Fruit fly (Drosophila melanogaster) whole organism, embryonic: ENCODE data around the gene RpL13.

ENCODE experiments used
- Awh ChIP-seq: fragments of 200-800 bp; sonication (Bioruptor generic); IDR thresholded peaks from 2 replicates; pipeline ENCODE4, ENCODE4 v1.3.6; 2022; ENCODE audit warnings: missing biosample characterization, missing genetic modification characterization
- CG10366 ChIP-seq: fragments of 200-800 bp; sonication (Bioruptor generic); IDR thresholded peaks from 2 replicates; pipeline ENCODE4 v1.3.6; 2022; ENCODE audit warnings: missing biosample characterization, missing genetic modification characterization
- CG10543 ChIP-seq: fragments of 200-800 bp; sonication (Bioruptor generic); optimal IDR thresholded peaks from 3 replicates; lab custom pipeline; 2017; ENCODE audit warnings: missing biosample characterization, mild to moderate bottlenecking, missing genetic modification characterization, moderate library complexity
- CG11085 ChIP-seq: fragments of 200-800 bp; sonication (Bioruptor generic); IDR thresholded peaks from 2 replicates; pipeline ENCODE4 v1.3.6; 2022; ENCODE audit warnings: missing biosample characterization, missing genetic modification characterization
- CG11696 ChIP-seq: fragments of 200-800 bp; sonication (Bioruptor generic); IDR thresholded peaks from 2 replicates; pipeline ENCODE4 v1.3.6; 2022; ENCODE audit warnings: missing biosample characterization, missing genetic modification characterization
- CG12219 ChIP-seq: fragments of 200-800 bp; sonication (Bioruptor generic); optimal IDR thresholded peaks from 3 replicates; lab custom pipeline; 2018; ENCODE audit warnings: missing biosample characterization, mild to moderate bottlenecking, missing genetic modification characterization
- CG13123 ChIP-seq: fragments of 200-800 bp; sonication (Bioruptor generic); optimal IDR thresholded peaks from 2 replicates; lab custom pipeline; 2016; ENCODE audit warnings: missing biosample characterization, missing genetic modification characterization
- CG15696 ChIP-seq: fragments of 200-800 bp; sonication (Bioruptor generic); optimal IDR thresholded peaks from 2 replicates; lab custom pipeline; 2019; ENCODE audit warnings: missing biosample characterization, mild to moderate bottlenecking, missing genetic modification characterization, moderate library complexity
- CG1603 ChIP-seq: fragments of 200-800 bp; sonication (Bioruptor generic); optimal IDR thresholded peaks from 2 replicates; lab custom pipeline; 2019; ENCODE audit warnings: missing biosample characterization, mild to moderate bottlenecking, missing genetic modification characterization, moderate library complexity
- CG17568 ChIP-seq: fragments of 200-800 bp; sonication (Bioruptor generic); optimal IDR thresholded peaks from 2 replicates; lab custom pipeline; 2018; ENCODE audit warnings: missing biosample characterization, mild to moderate bottlenecking, missing genetic modification characterization, moderate library complexity
- CG42726 ChIP-seq: fragments of 200-800 bp; sonication (Bioruptor generic); IDR thresholded peaks from 2 replicates; pipeline ENCODE4 v1.3.6; 2022; ENCODE audit warnings: missing biosample characterization, missing genetic modification characterization; ENCODE audit not compliant: partially characterized antibody
- CG4854 ChIP-seq: fragments of 200-800 bp; sonication (Bioruptor generic); optimal IDR thresholded peaks from 2 replicates; lab custom pipeline; 2016; ENCODE audit warnings: missing biosample characterization, missing genetic modification characterization, inconsistent platforms
- CG5180 ChIP-seq: fragments of 200-800 bp; sonication (Bioruptor generic); optimal IDR thresholded peaks from 3 replicates; lab custom pipeline; 2017; ENCODE audit warnings: missing biosample characterization, missing genetic modification characterization, mild to moderate bottlenecking, moderate library complexity, missing genetic modification reagents
- CG6683 ChIP-seq: fragments of 200-800 bp; sonication (Bioruptor generic); optimal IDR thresholded peaks from 2 replicates; lab custom pipeline; 2017; ENCODE audit warnings: missing biosample characterization, mild to moderate bottlenecking, missing genetic modification characterization, missing genetic modification reagents
- CG6791 ChIP-seq: fragments of 200-800 bp; sonication (Bioruptor generic); IDR thresholded peaks from 3 replicates; pipeline ENCODE4 v1.3.6; 2022; ENCODE audit warnings: missing biosample characterization, missing genetic modification characterization; ENCODE audit not compliant: partially characterized antibody
- CG7357 ChIP-seq: fragments of 200-800 bp; sonication (Bioruptor generic); IDR thresholded peaks from 3 replicates; pipeline ENCODE4 v1.3.6; 2022; ENCODE audit warnings: missing biosample characterization, missing genetic modification characterization
- CG7745 ChIP-seq: fragments of 200-800 bp; sonication (Bioruptor generic); optimal IDR thresholded peaks from 2 replicates; lab custom pipeline; 2018; ENCODE audit warnings: missing biosample characterization, mild to moderate bottlenecking, missing genetic modification characterization, moderate library complexity
- CG7786 ChIP-seq: fragments of 200-800 bp; sonication (Bioruptor generic); optimal IDR thresholded peaks from 2 replicates; lab custom pipeline; 2016; ENCODE audit warnings: missing biosample characterization, missing genetic modification characterization
- CG7928 ChIP-seq: fragments of 200-800 bp; sonication (Bioruptor generic); optimal IDR thresholded peaks from 2 replicates; lab custom pipeline; 2017; ENCODE audit warnings: missing biosample characterization, mild to moderate bottlenecking, missing genetic modification characterization
- CG7963 ChIP-seq: fragments of 200-800 bp; sonication (Bioruptor generic); IDR thresholded peaks from 3 replicates; pipeline ENCODE4 v1.3.6; 2022; ENCODE audit warnings: missing biosample characterization, missing genetic modification characterization; ENCODE audit not compliant: partially characterized antibody
- CG9727 ChIP-seq: fragments of 200-800 bp; sonication (Bioruptor generic); optimal IDR thresholded peaks from 3 replicates; lab custom pipeline; 2017; ENCODE audit warnings: missing biosample characterization, mild to moderate bottlenecking, missing genetic modification characterization
- CG9797 ChIP-seq: fragments of 200-800 bp; sonication (Bioruptor generic); optimal IDR thresholded peaks from 3 replicates; lab custom pipeline; 2018; ENCODE audit warnings: missing biosample characterization, mild to moderate bottlenecking, missing genetic modification characterization
- CG9932 ChIP-seq: fragments of 200-800 bp; sonication (Bioruptor generic); IDR thresholded peaks from 2 replicates; pipeline ENCODE4 v1.3.6; 2022; ENCODE audit warnings: missing biosample characterization, missing genetic modification characterization
- CTCF ChIP-seq: fragments of 200-800 bp; sonication (Bioruptor generic); optimal IDR thresholded peaks from 2 replicates; lab custom pipeline; 2017; ENCODE audit warnings: missing biosample characterization, mild to moderate bottlenecking, missing genetic modification characterization, moderate library complexity
- Chrac-16 ChIP-seq: fragments of 200-800 bp; sonication (Bioruptor generic); optimal IDR thresholded peaks from 3 replicates; lab custom pipeline; 2016; ENCODE audit warnings: missing biosample characterization, missing genetic modification characterization
- Eip74EF ChIP-seq, 2 experiments: fragments of 200-800 bp in 1 of 2; fragments of >200 bp in 1 of 2; sonication (Bioruptor generic) in 1 of 2; optimal IDR thresholded peaks; 2 replicates each; lab custom pipeline; 2017 to 2019; ENCODE audit warnings: missing biosample characterization in 2 of 2, missing genetic modification characterization in 2 of 2, mild to moderate bottlenecking in 1 of 2, moderate library complexity in 1 of 2
- HLH54F ChIP-seq: fragments of 200-800 bp; sonication (Bioruptor generic); optimal IDR thresholded peaks from 3 replicates; lab custom pipeline; 2016; ENCODE audit warnings: missing biosample characterization, missing genetic modification characterization
- HLHmδ ChIP-seq: fragments of 200-800 bp; sonication (Bioruptor generic); optimal IDR thresholded peaks from 2 replicates; lab custom pipeline; 2018; ENCODE audit warnings: missing biosample characterization, mild to moderate bottlenecking, missing genetic modification characterization, moderate library complexity
- Hand ChIP-seq: fragments of 200-800 bp; sonication (Bioruptor generic); optimal IDR thresholded peaks from 2 replicates; lab custom pipeline; 2017; ENCODE audit warnings: mild to moderate bottlenecking, missing biosample characterization, missing genetic modification reagents, missing genetic modification characterization
- MESR4 ChIP-seq: fragments of 200-800 bp; sonication (Bioruptor generic); optimal IDR thresholded peaks from 2 replicates; lab custom pipeline; 2018; ENCODE audit warnings: missing biosample characterization, mild to moderate bottlenecking, missing genetic modification characterization, moderate library complexity
- Max ChIP-seq: fragments of 200-800 bp; sonication (Bioruptor generic); optimal IDR thresholded peaks from 2 replicates; lab custom pipeline; 2016; ENCODE audit warnings: missing biosample characterization, mild to moderate bottlenecking, missing genetic modification characterization
- Mes4 ChIP-seq: fragments of 200-800 bp; sonication (Bioruptor generic); optimal IDR thresholded peaks from 2 replicates; lab custom pipeline; 2016; ENCODE audit warnings: missing biosample characterization, missing genetic modification characterization
- Rx ChIP-seq: fragments of 200-800 bp; sonication (Bioruptor generic); IDR thresholded peaks from 2 replicates; pipeline ENCODE4 v1.3.6; 2022; ENCODE audit warnings: missing biosample characterization, missing genetic modification characterization
- Spps ChIP-seq: fragments of 200-800 bp; sonication (Bioruptor generic); optimal IDR thresholded peaks from 2 replicates; lab custom pipeline; 2018; ENCODE audit warnings: missing biosample characterization, mild to moderate bottlenecking, missing genetic modification characterization
- TFAM ChIP-seq: fragments of 200-800 bp; sonication (Bioruptor generic); optimal IDR thresholded peaks from 2 replicates; lab custom pipeline; 2017; ENCODE audit warnings: missing biosample characterization, missing genetic modification characterization, inconsistent platforms
- Xrp1 ChIP-seq: fragments of 200-800 bp; sonication (Bioruptor generic); IDR thresholded peaks from 2 replicates; pipeline ENCODE4 v1.3.6; 2022; ENCODE audit warnings: missing biosample characterization, missing genetic modification characterization
- al ChIP-seq: fragments of 200-800 bp; sonication (Bioruptor generic); IDR thresholded peaks from 2 replicates; pipeline ENCODE4 v1.3.6; 2022; ENCODE audit warnings: missing biosample characterization, missing genetic modification characterization
- ato ChIP-seq: fragments of 200-800 bp; sonication (Bioruptor generic); IDR thresholded peaks from 2 replicates; pipeline ENCODE4 v1.3.6; 2022; ENCODE audit warnings: missing biosample characterization, missing genetic modification characterization; ENCODE audit not compliant: partially characterized antibody
- chm ChIP-seq: fragments of 200-800 bp; sonication (Bioruptor generic); IDR thresholded peaks from 2 replicates; pipeline ENCODE4 v1.3.6; 2022; ENCODE audit warnings: missing biosample characterization, missing genetic modification characterization
- dati ChIP-seq: fragments of 200-800 bp; sonication (Bioruptor generic); IDR thresholded peaks from 2 replicates; pipeline ENCODE4 v1.3.6; 2022; ENCODE audit warnings: missing biosample characterization, missing genetic modification characterization
- gsb ChIP-seq: fragments of 200-800 bp; sonication (Bioruptor generic); IDR thresholded peaks from 2 replicates; pipeline ENCODE4 v1.3.6; 2022; ENCODE audit warnings: missing biosample characterization, missing genetic modification characterization
- hb ChIP-seq: fragments of 200-800 bp; sonication (Bioruptor generic); IDR thresholded peaks from 3 replicates; pipeline ENCODE4 v1.3.6; 2022; ENCODE audit warnings: missing biosample characterization, missing genetic modification characterization; ENCODE audit not compliant: partially characterized antibody
- ind ChIP-seq: fragments of 200-800 bp; sonication (Bioruptor generic); optimal IDR thresholded peaks from 3 replicates; lab custom pipeline; 2016; ENCODE audit warnings: missing biosample characterization, missing genetic modification characterization
- lilli ChIP-seq: fragments of 200-800 bp; sonication (Bioruptor generic); optimal IDR thresholded peaks from 3 replicates; lab custom pipeline; 2016; ENCODE audit warnings: missing biosample characterization, missing genetic modification characterization
- mld ChIP-seq: fragments of 200-800 bp; sonication (Bioruptor generic); IDR thresholded peaks from 3 replicates; pipeline ENCODE4 v1.3.6; 2022; ENCODE audit warnings: missing biosample characterization, missing genetic modification characterization; ENCODE audit not compliant: partially characterized antibody
- ro ChIP-seq: fragments of 200-800 bp; sonication (Bioruptor generic); IDR thresholded peaks from 2 replicates; pipeline ENCODE4 v1.3.6; 2022; ENCODE audit warnings: missing biosample characterization, missing genetic modification characterization
- schlank ChIP-seq: fragments of 200-800 bp; sonication (Bioruptor generic); optimal IDR thresholded peaks from 2 replicates; lab custom pipeline; 2018; ENCODE audit warnings: missing biosample characterization, mild to moderate bottlenecking, missing genetic modification characterization
- scrt ChIP-seq: fragments of 200-800 bp; sonication (Bioruptor generic); optimal IDR thresholded peaks from 2 replicates; lab custom pipeline; 2018; ENCODE audit warnings: missing biosample characterization, mild to moderate bottlenecking, missing genetic modification characterization, moderate library complexity
- stc ChIP-seq: fragments of 200-800 bp; sonication (Bioruptor generic); IDR thresholded peaks from 2 replicates; pipeline ENCODE4 v1.3.6; 2022; ENCODE audit warnings: missing biosample characterization, missing genetic modification characterization
- zfh1 ChIP-seq: fragments of 200-800 bp; sonication (Bioruptor generic); IDR thresholded peaks from 3 replicates; pipeline ENCODE4 v1.3.6; 2022; ENCODE audit warnings: missing biosample characterization, missing genetic modification characterization

Gene RpL13

dm6 chr2L:10003593-10003992, 36.5 kb downstream of the RpL13 start, which contains the start of gene Ndf (continued):
- peak; percentile 56 for TF ChIP-seq CG9797 (GFP tag; lab: Kevin White, UChicago)
- TF ChIP-seq dati (GFP tag; lab: Robert Waterston, UW) = no peak
- TF ChIP-seq CTCF (GFP tag; lab: Kevin White, UChicago) = no peak
- peak; percentile 56 for TF ChIP-seq CG10543 (GFP tag; lab: Kevin White, UChicago)
- TF ChIP-seq CG9727 (GFP tag; lab: Kevin White, UChicago) = peak; percentile 46
- no peak for TF ChIP-seq CG17568 (GFP tag; lab: Kevin White, UChicago)
- TF ChIP-seq schlank (tag; lab: Kevin White, UChicago) = peak; percentile 18
- peak; percentile 57 for TF ChIP-seq CG10366 (GFP tag; lab: Robert Waterston, UW)
- TF ChIP-seq Rx (GFP tag; lab: Robert Waterston, UW) = peak; percentile 64
- TF ChIP-seq ro (GFP tag; lab: Robert Waterston, UW) = no peak
- peak; percentile 59 for TF ChIP-seq CG7786 (GFP tag; lab: Kevin White, UChicago)
- TF ChIP-seq CG13123 (GFP tag; lab: Kevin White, UChicago) = peak; percentile 3
- peak; percentile 66 for TF ChIP-seq ind (GFP tag; lab: Kevin White, UChicago)
- TF ChIP-seq CG7963 = peak; percentile 60; the same call in 2 of the 3 replicates
- TF ChIP-seq CG9932 (GFP tag; lab: Robert Waterston, UW) = peak; percentile 87
- TF ChIP-seq mld = peak; percentile 63; the same call in 1 of the 3 replicates
- TF ChIP-seq Awh (GFP tag; lab: Robert Waterston, UW) = 0 out of 2 replicates have a peak, but pooled peaks have one; percentile 8
- TF ChIP-seq CG11085 (GFP tag; lab: Robert Waterston, UW) = peak; percentile 67
- TF ChIP-seq Eip74EF (GFP tag; optimal IDR thresholded peaks at IDR 0.05; lab: Kevin White, UChicago) = no peak
- no peak for TF ChIP-seq Hand (GFP tag; lab: Kevin White, UChicago)
- TF ChIP-seq scrt (GFP tag; lab: Kevin White, UChicago) = peak; percentile 26
- peak; percentile 64 for TF ChIP-seq MESR4 (GFP tag; lab: Kevin White, UChicago)
- peak; percentile 24 for TF ChIP-seq Mes4
- TF ChIP-seq CG6683 (GFP tag; lab: Kevin White, UChicago) = peak; percentile 9
- peak; percentile 84 for TF ChIP-seq CG1603 (tag; lab: Kevin White, UChicago)
- peak; percentile 70 for TF ChIP-seq lilli (GFP tag; lab: Kevin White, UChicago)
- no peak for TF ChIP-seq gsb
- peak; percentile 73 for TF ChIP-seq HLHmδ
- TF ChIP-seq CG42726 = peak; percentile 89
- TF ChIP-seq Chrac-16 = peak; percentile 61
- peak; percentile 41 for TF ChIP-seq CG4854 (GFP tag; lab: Kevin White, UChicago)
- peak; percentile 28 for TF ChIP-seq CG7745 (tag; lab: Kevin White, UChicago)
- no peak for TF ChIP-seq TFAM
- TF ChIP-seq Xrp1 (GFP tag; lab: Robert Waterston, UW) = peak; percentile 78
- no peak for TF ChIP-seq CG5180 (GFP tag; lab: Kevin White, UChicago)
- TF ChIP-seq HLH54F (GFP tag; lab: Kevin White, UChicago) = peak; percentile 41
- TF ChIP-seq CG7928 (GFP tag; lab: Kevin White, UChicago) = no peak
- TF ChIP-seq stc (GFP tag; lab: Robert Waterston, UW) = peak; percentile 39; the same call in 1 of the 2 replicates
- no peak for TF ChIP-seq CG7357 (GFP tag; lab: Robert Waterston, UW)
- TF ChIP-seq CG11696 (GFP tag; lab: Robert Waterston, UW) = 0 out of 2 replicates have a peak, but pooled peaks have one; percentile 30
- TF ChIP-seq ato (GFP tag; lab: Robert Waterston, UW) = peak; percentile 65
- peak; percentile 57 for TF ChIP-seq al (GFP tag; lab: Robert Waterston, UW)
- TF ChIP-seq zfh1 (GFP tag; lab: Robert Waterston, UW) = peak; percentile 80
- peak; percentile 65 for TF ChIP-seq hb (GFP tag; lab: Robert Waterston, UW)
- peak; percentile 83 for TF ChIP-seq CG6791
- peak; percentile 69 for TF ChIP-seq Max (GFP tag; lab: Kevin White, UChicago)
- peak; percentile 50 for TF ChIP-seq CG15696
- no peak for TF ChIP-seq Spps (tag; lab: Kevin White, UChicago)
- peak; percentile 87 for TF ChIP-seq chm (GFP tag; lab: Robert Waterston, UW)
- no peak for TF ChIP-seq CG12219 (GFP tag; lab: Kevin White, UChicago)
